Worm (Caenorhabditis elegans) whole organism, L4/young adult: Measurements from ENCODE around the gene chmp-7.
A peak's percentile ranks its signal among the peaks of the same experiment; 100 is the strongest.

ENCODE experiments used
- W03F9.2 ChIP-seq: fragments of 150-350 bp; optimal IDR thresholded peaks from 2 replicates; lab custom pipeline; 2014; ENCODE audit warnings: missing biosample characterization, missing genetic modification characterization
- dao-5 ChIP-seq: sonication (generic microtip); optimal IDR thresholded peaks from 2 replicates; lab custom pipeline; 2016; ENCODE audit warnings: missing genotype, missing genetic modification characterization, moderate library complexity, missing compliant biosample characterization
- him-1 ChIP-seq: sonication (generic microtip); optimal IDR thresholded peaks from 2 replicates; lab custom pipeline; 2016; ENCODE audit warnings: missing genotype, missing genetic modification reagents, missing genetic modification characterization, missing compliant biosample characterization

Gene chmp-7

DNA sequence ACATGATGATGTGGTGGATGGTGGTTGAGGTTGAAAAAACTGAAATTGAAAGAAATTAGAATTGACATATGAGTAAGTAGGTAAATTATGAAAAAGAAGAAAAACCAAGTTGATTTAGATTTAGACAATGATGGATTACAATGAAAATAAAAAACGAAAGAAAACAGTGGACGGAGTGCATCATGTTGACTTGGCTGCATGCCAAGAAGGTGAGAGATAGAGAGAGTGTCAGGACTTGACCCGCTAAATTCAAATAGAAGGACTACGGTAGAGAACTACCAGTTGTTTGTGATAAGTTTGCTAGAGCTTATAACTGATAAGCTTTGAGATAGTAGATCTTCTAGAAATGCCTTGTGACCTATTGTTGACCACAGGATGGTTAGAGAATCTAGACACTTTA is 6.3 kb downstream of the chmp-7 start, which contains the start of gene T24B8.3:
Gene T24B8.3 (minus strand): TSS at position 39 of the 400 bp plus-strand sequence.
- TF ChIP-seq W03F9.2 (tag; lab: Kevin White, UChicago) (no peak), him-1 (tag; lab: Kevin White, UChicago) (no peak), dao-5 (no peak)

DNA sequence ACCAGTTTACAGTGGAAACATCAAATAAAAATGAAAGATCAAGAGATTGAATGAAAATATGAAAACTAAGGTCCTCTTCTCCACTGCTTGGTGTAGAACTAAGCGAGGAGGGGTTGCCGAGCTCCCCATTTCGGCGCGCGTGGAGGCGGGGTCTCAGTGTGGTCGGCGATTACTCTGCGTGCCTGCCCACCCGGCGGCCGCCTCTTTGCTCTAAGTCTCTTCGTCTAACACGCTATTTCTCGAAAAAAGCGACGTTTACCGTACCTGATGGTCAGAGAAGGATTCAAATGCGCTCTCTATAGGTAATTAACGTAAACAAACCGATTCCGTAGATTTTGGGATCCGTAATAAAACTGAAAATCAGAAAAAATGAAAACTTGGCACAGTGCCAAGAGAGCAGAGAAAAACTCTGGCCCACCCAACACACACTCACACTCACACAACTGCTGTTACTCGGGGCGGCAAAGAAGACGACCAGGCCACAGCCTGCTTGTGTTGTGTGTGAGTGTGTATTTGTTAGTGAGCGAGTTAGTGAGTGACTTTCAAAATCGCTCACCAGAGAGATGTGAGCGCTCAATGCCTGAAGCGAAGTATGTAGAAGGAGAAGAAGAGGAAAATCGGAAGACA is 6.9 kb downstream of the chmp-7 start:
- TF ChIP-seq him-1 (tag; lab: Kevin White, UChicago) (peak; percentile 31), W03F9.2 (tag; lab: Kevin White, UChicago) (no peak), dao-5 (peak; percentile 18)

DNA sequence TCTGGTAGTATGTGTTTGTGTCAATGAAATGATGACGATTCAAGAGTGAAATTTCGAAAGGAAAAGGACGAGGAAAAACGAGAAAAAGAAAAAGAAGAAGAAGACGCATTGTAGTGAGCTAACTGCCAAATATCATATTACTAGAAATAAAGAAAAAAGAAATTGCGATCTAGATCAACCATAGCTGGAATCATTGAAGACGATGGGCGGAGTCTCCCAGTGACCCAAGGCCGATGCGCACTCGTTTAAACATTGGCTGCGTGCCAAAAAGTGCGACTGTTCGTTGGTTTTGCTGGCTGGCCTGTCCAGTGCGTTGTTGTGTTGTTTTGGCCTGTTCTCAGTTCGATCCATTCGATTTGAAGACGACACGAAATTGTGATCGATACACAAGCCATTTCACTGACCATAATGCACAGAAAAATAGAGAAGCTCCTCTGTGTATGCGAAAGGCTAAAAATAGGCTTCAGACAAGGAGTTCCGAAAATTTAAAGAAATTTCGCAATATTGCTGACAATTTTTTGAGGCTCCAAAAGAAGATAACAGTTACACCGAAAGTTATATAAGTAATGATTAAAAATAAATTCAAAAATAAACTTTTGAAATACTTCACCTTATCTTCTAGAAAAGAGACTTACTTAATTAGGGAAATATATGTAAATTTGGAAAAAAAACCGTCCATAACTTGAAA is 7.6 kb downstream of the chmp-7 start:
- TF ChIP-seq W03F9.2 (tag; lab: Kevin White, UChicago) (no peak), dao-5 (no peak)

DNA sequence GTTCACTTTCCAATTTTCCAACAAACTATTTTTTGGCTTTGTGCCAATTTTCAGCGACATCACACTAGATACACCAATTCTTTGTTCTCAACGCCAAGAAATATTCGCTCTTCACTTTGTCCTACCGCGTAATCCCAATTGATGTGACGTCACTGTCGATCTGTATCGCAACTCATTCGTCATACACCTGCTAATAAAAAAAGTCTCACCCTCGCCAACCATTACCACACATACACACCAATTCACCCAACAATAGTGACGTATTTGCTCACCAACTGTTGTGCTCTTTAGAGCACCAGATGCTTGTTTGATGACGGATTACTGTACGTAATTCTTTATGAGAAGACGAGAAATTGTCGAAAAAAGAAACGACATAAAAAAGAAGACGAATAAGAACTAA is 8.6 kb downstream of the chmp-7 start:
- TF ChIP-seq dao-5 = no peak
- TF ChIP-seq him-1 (tag; lab: Kevin White, UChicago) = no peak
- TF ChIP-seq W03F9.2 (tag; lab: Kevin White, UChicago) = no peak

ce11 chrII:9064437-9064836 is 9.7 kb downstream of the chmp-7 start:
- TF ChIP-seq him-1 (tag; lab: Kevin White, UChicago) = no peak
- TF ChIP-seq dao-5 = no peak
- no peak for TF ChIP-seq W03F9.2 (tag; lab: Kevin White, UChicago)

DNA sequence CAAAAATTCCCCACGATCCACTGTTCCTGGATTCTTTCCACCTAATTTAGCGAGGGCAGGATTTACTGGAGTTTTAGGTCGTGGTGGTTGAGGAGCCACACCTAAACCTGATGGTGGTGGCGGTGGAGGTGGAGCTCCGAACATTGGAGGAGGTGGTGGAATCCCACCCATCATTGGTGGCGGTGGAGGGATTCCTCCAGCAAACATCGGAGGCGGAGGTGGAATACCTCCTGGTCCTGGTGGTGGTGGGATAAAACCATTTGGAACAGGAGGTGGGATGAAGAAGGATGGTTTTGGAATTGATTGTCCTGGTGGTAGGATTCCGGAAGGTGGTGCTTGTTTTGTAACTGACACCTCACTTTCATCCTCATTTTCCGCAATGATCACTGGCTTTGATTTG is 15.1 kb downstream of the chmp-7 start:
- TF ChIP-seq dao-5 (no peak), W03F9.2 (tag; lab: Kevin White, UChicago) (no peak), him-1 (tag; lab: Kevin White, UChicago) (no peak)

- TF ChIP-seq dao-5 (no peak), him-1 (tag; lab: Kevin White, UChicago) (no peak), W03F9.2 (tag; lab: Kevin White, UChicago) (no peak)
Measured at ce11 chrII:9070740-9071139, 16.0 kb downstream of the chmp-7 start, which contains the start of gene T24B8.4. TSS of gene T24B8.4 (minus strand) at chrII:9070840.

DNA sequence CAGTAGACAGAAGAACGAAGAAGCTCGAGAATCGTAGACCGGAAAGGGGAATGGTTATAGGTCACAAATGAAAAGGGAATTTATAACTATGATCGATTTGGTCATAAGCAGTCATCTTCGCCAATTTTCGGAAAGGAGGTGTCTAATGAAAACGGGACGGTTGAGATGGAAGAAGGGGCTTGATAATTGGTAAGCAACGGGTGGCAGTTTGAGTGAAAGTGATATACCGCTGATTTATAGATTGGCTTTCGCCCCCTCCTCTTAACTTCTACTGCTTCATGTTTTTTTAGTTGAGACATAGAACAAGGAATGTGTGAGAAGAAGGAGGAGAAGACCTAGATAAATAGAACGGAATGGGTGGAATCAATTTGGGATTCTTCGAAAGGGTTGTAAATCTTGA is 18.0 kb downstream of the chmp-7 start:
- TF ChIP-seq him-1 (tag; lab: Kevin White, UChicago) (no peak), W03F9.2 (tag; lab: Kevin White, UChicago) (no peak), dao-5 (no peak)

ce11 chrII:9074492-9074891 is 19.7 kb downstream of the chmp-7 start:
- no peak for TF ChIP-seq dao-5
- TF ChIP-seq him-1 (tag; lab: Kevin White, UChicago) = no peak
- no peak for TF ChIP-seq W03F9.2 (tag; lab: Kevin White, UChicago)

DNA sequence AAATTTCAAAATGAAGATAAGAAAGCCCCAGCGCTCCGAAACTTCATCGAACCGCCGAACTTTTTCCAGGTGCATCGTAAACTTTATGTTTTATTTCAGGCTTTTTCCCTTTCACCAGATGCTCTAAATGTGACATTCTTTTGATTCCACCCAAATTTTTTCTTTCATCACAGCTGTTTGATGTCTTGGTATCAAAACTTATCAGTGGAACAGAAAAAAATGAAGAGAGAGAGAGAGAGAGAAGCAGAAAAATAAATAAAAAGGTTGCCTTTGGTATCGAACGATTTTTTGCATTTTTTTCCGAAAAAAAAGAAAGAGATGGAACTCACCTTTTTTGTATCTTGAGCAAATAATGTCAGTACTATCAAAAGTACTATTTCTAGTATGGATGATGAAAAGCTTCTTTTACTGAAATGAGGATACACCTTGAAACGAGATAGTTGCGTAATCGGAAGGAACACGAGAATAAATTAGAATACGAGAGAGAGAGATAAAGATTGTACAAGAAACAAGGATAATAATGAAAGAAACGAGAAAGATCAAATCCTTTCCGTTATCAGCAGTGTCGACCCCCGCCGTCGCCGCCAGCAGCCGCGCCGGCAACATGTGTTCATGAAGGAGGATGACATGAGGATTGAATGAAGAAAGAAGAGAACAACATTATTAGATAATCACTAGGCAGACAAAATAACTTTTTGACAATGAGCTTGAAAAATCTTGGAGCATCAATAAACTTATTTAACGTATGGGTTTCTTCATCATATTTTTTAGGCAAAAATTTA is 21.5 kb downstream of the chmp-7 start:
- TF ChIP-seq W03F9.2 (tag; lab: Kevin White, UChicago) (no peak), him-1 (tag; lab: Kevin White, UChicago) (no peak)

DNA sequence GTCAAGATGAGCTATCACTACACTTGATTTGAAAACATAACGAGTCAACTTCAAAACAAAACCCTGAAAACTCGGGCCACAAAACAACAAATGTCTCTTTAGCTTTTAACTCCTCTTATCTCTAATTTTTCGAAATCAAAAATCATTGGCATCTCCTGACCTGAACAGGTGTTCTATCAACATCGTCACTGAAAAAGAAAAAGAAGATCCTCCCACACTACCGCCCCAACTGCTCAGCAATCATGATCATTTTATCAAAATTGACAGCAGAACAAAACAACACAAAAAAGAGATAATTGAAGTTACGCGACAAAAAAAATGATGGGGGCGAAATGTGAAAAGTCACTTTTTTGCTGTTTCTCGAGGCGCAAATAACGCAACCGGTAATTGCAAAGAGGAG is 23.6 kb downstream of the chmp-7 start:
- TF ChIP-seq W03F9.2 (tag; lab: Kevin White, UChicago) = no peak
- no peak for TF ChIP-seq him-1 (tag; lab: Kevin White, UChicago)
- no peak for TF ChIP-seq dao-5

DNA sequence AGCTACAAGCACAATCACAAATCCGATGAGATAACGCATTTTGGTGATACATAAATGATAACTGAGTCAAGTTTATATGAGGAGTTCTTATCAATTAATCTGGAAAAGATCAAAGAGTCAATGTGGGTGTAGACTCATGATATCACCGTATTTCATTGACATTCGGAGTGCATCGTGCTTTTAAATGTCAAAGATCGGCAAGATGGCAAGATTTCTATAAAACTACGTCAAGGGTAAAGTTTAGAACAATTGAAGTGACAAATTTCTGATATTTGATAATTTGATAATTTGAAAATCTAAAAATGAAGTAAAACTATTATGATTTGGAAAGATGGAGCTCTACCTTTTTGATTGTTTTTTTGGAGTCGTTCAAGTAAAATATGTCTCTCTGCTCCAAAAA is 28.3 kb downstream of the chmp-7 start, which contains the start of gene sysm-1:
Gene sysm-1 (minus strand): TSS at position 101 of the 400 bp plus-strand sequence.
- no peak for TF ChIP-seq dao-5
- no peak for TF ChIP-seq him-1 (tag; lab: Kevin White, UChicago)
- no peak for TF ChIP-seq W03F9.2 (tag; lab: Kevin White, UChicago)

- no peak for TF ChIP-seq him-1 (tag; lab: Kevin White, UChicago)
- TF ChIP-seq dao-5 = no peak
- no peak for TF ChIP-seq W03F9.2 (tag; lab: Kevin White, UChicago)
Measured at ce11 chrII:9086308-9086707, 31.5 kb downstream of the chmp-7 start, which contains the start of gene hlh-3. TSS of gene hlh-3 (plus strand) at chrII:9086608.

- no peak for TF ChIP-seq W03F9.2 (tag; lab: Kevin White, UChicago)
- no peak for TF ChIP-seq dao-5
- no peak for TF ChIP-seq him-1 (tag; lab: Kevin White, UChicago)
Measured at ce11 chrII:9092910-9093309, 38.1 kb downstream of the chmp-7 start.
